Worm (Caenorhabditis elegans) whole organism, late embryonic: ENCODE data around the gene ztf-17.

Experiments used
- C08G9.2 ChIP-seq: sonication (generic microtip); optimal IDR thresholded peaks from 2 replicates; lab custom pipeline; 2016; ENCODE audit warnings: mild to moderate bottlenecking, missing genetic modification characterization, moderate library complexity, missing compliant biosample characterization
- C38D4.7 ChIP-seq: fragments of 200-800 bp; sonication (Bioruptor generic); optimal IDR thresholded peaks from 2 replicates; lab custom pipeline; 2018; ENCODE audit warnings: mild to moderate bottlenecking, missing genetic modification characterization, moderate library complexity, missing compliant biosample characterization
- ahr-1 ChIP-seq: sonication (generic microtip); optimal IDR thresholded peaks from 2 replicates; lab custom pipeline; 2016; ENCODE audit warnings: missing genetic modification characterization, missing compliant biosample characterization
- ceh-2 ChIP-seq: sonication (generic microtip); optimal IDR thresholded peaks from 2 replicates; lab custom pipeline; 2016; ENCODE audit warnings: missing genotype, missing genetic modification characterization, missing compliant biosample characterization
- ceh-30 ChIP-seq: fragments of 150-350 bp; optimal IDR thresholded peaks from 2 replicates; lab custom pipeline; 2014; ENCODE audit warnings: missing biosample characterization, missing genetic modification characterization
- ceh-48 ChIP-seq: sonication (generic microtip); optimal IDR thresholded peaks from 2 replicates; lab custom pipeline; 2016; ENCODE audit warnings: missing genetic modification characterization, inconsistent platforms, missing compliant biosample characterization
- ceh-9 ChIP-seq: sonication (generic microtip); optimal IDR thresholded peaks from 2 replicates; lab custom pipeline; 2016; ENCODE audit warnings: mild to moderate bottlenecking, missing genetic modification characterization, inconsistent platforms, missing compliant biosample characterization
- dmd-4 ChIP-seq: sonication (generic microtip); optimal IDR thresholded peaks from 2 replicates; lab custom pipeline; 2016; ENCODE audit warnings: borderline replicate concordance, missing genetic modification characterization, missing compliant biosample characterization
- elt-2 ChIP-seq: sonication (generic microtip); optimal IDR thresholded peaks from 2 replicates; lab custom pipeline; 2016; ENCODE audit warnings: missing genetic modification reagents, missing genetic modification characterization, missing compliant biosample characterization
- fax-1 ChIP-seq: sonication (generic microtip); optimal IDR thresholded peaks from 2 replicates; lab custom pipeline; 2016; ENCODE audit warnings: missing genotype, missing genetic modification characterization, missing compliant biosample characterization
- hlh-15 ChIP-seq: sonication (generic microtip); optimal IDR thresholded peaks from 2 replicates; lab custom pipeline; 2016; ENCODE audit warnings: missing genetic modification characterization, missing compliant biosample characterization
- hlh-30 ChIP-seq: sonication (generic microtip); optimal IDR thresholded peaks from 2 replicates; lab custom pipeline; 2017; ENCODE audit warnings: antibody characterized with exemption, missing genetic modification characterization, missing compliant biosample characterization; ENCODE audit not compliant: insufficient read depth
- lim-6 ChIP-seq: sonication (generic microtip); optimal IDR thresholded peaks from 2 replicates; lab custom pipeline; 2016; ENCODE audit warnings: missing genetic modification characterization, missing compliant biosample characterization
- lin-11 ChIP-seq: fragments of 200-800 bp; sonication (Bioruptor generic); optimal IDR thresholded peaks from 2 replicates; lab custom pipeline; 2018; ENCODE audit warnings: mild to moderate bottlenecking, missing genetic modification characterization, missing compliant biosample characterization
- nhr-11 ChIP-seq: fragments of 150-350 bp; optimal IDR thresholded peaks from 2 replicates; lab custom pipeline; 2014; ENCODE audit warnings: missing biosample characterization, missing genetic modification characterization
- npax-4 ChIP-seq: sonication (generic microtip); optimal IDR thresholded peaks from 2 replicates; lab custom pipeline; 2016; ENCODE audit warnings: missing genetic modification characterization, missing compliant biosample characterization
- pax-1 ChIP-seq: fragments of 150-350 bp; optimal IDR thresholded peaks from 2 replicates; lab custom pipeline; 2014; ENCODE audit warnings: missing biosample characterization, missing genetic modification characterization
- pha-2 ChIP-seq: sonication (generic microtip); optimal IDR thresholded peaks from 2 replicates; lab custom pipeline; 2017; ENCODE audit warnings: mild to moderate bottlenecking, missing genetic modification characterization, missing compliant biosample characterization
- pha-4 ChIP-seq: fragments of 150-350 bp; optimal IDR thresholded peaks from 2 replicates; lab custom pipeline; 2018; ENCODE audit warnings: missing biosample characterization, missing genetic modification reagents, missing genetic modification characterization
- pqm-1 ChIP-seq: sonication (generic microtip); optimal IDR thresholded peaks from 2 replicates; lab custom pipeline; 2016; ENCODE audit warnings: missing genetic modification characterization, missing compliant biosample characterization
- pros-1 ChIP-seq: fragments of 150-350 bp; optimal IDR thresholded peaks from 2 replicates; lab custom pipeline; 2014; ENCODE audit warnings: missing biosample characterization, missing genetic modification reagents, missing genetic modification characterization
- sdc-2 ChIP-seq: sonication (generic microtip); optimal IDR thresholded peaks from 2 replicates; lab custom pipeline; 2016; ENCODE audit warnings: missing genotype, missing genetic modification characterization, missing compliant biosample characterization
- sox-2 ChIP-seq: fragments of 200-800 bp; sonication (Bioruptor generic); IDR thresholded peaks from 2 replicates; pipeline ENCODE4 v1.3.6; 2022; ENCODE audit warnings: missing genetic modification reagents, missing genetic modification characterization, missing compliant biosample characterization
- syd-9 ChIP-seq: sonication (generic microtip); optimal IDR thresholded peaks from 2 replicates; lab custom pipeline; 2016; ENCODE audit warnings: mild to moderate bottlenecking, missing genetic modification characterization, moderate library complexity, missing compliant biosample characterization
- tbx-2 ChIP-seq: sonication (generic microtip); optimal IDR thresholded peaks from 2 replicates; lab custom pipeline; 2016; ENCODE audit warnings: missing genetic modification characterization, missing compliant biosample characterization
- tbx-7 ChIP-seq: sonication (generic microtip); optimal IDR thresholded peaks from 2 replicates; lab custom pipeline; 2016; ENCODE audit warnings: missing genotype, missing genetic modification characterization, missing compliant biosample characterization
- ttx-3 ChIP-seq: sonication (generic microtip); optimal IDR thresholded peaks from 2 replicates; lab custom pipeline; 2016; ENCODE audit warnings: missing genetic modification reagents, missing genetic modification characterization, missing compliant biosample characterization
- unc-42 ChIP-seq: sonication (generic microtip); optimal IDR thresholded peaks from 2 replicates; lab custom pipeline; 2016; ENCODE audit warnings: missing genotype, missing genetic modification characterization, missing compliant biosample characterization
- unc-55 ChIP-seq: sonication (generic microtip); optimal IDR thresholded peaks from 2 replicates; lab custom pipeline; 2017; ENCODE audit warnings: missing biosample characterization, missing genetic modification reagents, missing genetic modification characterization
- unc-86 ChIP-seq: sonication (generic microtip); optimal IDR thresholded peaks from 2 replicates; lab custom pipeline; 2016; ENCODE audit warnings: missing genetic modification characterization, missing compliant biosample characterization

ztf-17 gene

DNA sequence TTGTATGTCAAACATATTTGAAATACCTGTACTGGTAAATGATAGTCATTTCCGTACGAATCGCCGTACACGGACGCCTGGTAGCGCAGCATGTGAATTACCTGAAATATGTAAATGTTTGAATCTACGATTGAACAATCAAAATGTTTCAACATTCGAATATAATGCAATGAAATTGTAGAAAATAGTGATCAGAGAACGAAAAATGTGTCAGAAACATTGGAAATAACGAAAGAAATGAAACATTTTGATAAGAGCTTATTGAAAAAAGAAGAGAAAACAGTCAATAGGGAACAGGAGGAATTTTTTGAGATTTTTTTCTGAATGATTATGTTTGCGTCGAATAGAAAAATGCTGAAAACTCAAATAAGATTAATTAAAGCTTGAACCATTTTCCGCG, at the start of gene ztf-17:
Gene ztf-17 (minus strand): TSS at position 101 of the 400 bp plus-strand sequence.
- TF ChIP-seq pha-2 (no peak), sdc-2 (tag; lab: Kevin White, UChicago) (no peak), hlh-30 (tag; lab: Kevin White, UChicago) (no peak), pqm-1 (no peak), ceh-48 (tag; lab: Kevin White, UChicago) (no peak), unc-86 (tag; lab: Kevin White, UChicago) (no peak), pax-1 (no peak), C38D4.7 (GFP tag; lab: Kevin White, UChicago) (no peak), elt-2 (tag; lab: Kevin White, UChicago) (no peak)

DNA sequence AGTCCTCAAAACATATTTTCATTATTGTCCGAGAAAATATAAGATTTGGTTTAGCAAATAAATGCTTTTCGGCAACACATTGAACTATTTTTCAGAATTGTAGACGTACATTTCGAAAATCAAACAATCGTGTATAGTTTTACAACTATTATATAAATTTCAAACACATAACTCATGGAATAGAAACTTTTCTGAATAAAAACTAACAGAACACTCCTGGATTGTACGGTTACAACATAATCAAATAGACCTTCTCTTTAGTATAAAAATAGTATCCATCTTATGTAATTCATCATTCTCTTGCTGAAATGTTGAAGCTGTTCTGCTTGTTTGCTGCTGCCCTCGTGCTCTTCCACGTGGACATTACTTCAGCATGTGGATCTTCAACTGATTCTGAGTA, 41.1 kb upstream of the ztf-17 start, which contains the start of gene ZK675.4:
Gene ZK675.4 (plus strand): TSS at position 301 of the 400 bp plus-strand sequence.
- TF ChIP-seq C08G9.2 (tag; lab: Kevin White, UChicago): no peak

DNA sequence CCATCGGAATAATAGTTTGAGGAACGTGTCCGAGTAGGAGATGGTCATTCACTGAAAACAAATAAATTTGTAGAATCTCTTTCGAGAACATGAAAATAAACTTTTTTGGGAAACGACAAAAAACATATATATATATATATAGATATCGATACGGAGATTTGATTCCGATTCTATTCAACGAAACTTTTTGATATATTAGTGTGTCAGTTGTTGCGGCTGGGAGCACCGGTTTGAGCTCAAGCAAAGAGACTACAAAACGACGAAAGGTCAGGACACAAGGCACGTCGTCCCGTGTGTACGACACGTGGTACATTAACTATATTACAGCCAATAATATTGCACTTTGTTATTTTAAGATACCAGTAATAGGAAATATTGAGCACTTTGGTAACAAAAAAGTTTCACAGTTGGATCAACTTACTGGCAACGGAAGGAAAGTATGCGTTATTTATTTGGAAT, 37.6 kb upstream of the ztf-17 start, which contains the start of gene best-23:
Gene best-23 (minus strand): TSS at position 51 of the 459 bp plus-strand sequence.
- TF ChIP-seq hlh-15 (tag; lab: Kevin White, UChicago) (no peak), tbx-2 (tag; lab: Kevin White, UChicago) (no peak), ttx-3 (tag; lab: Kevin White, UChicago) (no peak), pros-1 (no peak), lim-6 (tag; lab: Kevin White, UChicago) (no peak), ceh-2 (no peak), npax-4 (tag; lab: Kevin White, UChicago) (no peak), syd-9 (tag; lab: Kevin White, UChicago) (no peak), fax-1 (tag; lab: Kevin White, UChicago) (no peak), pha-4 (no peak), nhr-11 (no peak), sox-2 (GFP tag; lab: Robert Waterston, UW) (no peak), tbx-7 (tag; lab: Kevin White, UChicago) (no peak), lin-11 (no peak), C08G9.2 (tag; lab: Kevin White, UChicago) (no peak), ceh-9 (no peak)

DNA sequence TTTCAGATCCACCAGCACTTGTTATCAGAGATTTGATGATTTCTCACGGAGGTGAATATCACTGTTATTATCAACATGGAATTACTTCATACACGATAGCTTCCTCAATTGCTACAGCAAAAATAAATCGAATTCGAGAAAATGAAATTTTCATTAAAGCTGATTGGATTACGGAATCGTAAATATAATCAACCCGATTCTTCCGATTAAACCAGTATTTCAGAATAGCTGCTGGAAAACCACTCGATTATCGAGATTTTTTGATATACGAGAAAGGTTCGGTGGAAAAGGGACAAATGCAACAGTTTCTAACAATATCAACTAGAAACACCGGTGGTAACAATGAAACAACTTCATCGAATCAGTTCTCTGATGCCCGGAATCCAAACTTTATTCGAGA, 32.0 kb upstream of the ztf-17 start:
- TF ChIP-seq ahr-1 (tag; lab: Kevin White, UChicago): no peak

DNA sequence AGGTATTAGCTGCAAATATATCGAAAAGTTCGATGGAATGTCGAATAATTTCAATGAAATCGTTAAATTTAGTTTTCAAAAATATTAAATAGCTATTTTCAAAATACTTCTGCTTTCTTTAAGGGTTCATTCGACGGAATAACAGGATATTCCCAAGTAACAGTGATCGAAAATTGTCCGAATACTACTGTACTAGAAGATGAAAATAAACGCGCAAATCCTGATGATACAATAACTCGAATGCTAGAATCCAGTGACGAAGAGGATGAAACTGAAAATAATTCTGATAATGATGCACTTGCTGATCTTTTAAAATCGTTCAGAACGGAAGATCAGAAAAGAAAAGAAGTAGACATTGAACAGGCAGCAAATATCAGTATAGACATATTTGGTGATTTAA, 30.8 kb upstream of the ztf-17 start:
- no peak for TF ChIP-seq npax-4 (tag; lab: Kevin White, UChicago)

DNA sequence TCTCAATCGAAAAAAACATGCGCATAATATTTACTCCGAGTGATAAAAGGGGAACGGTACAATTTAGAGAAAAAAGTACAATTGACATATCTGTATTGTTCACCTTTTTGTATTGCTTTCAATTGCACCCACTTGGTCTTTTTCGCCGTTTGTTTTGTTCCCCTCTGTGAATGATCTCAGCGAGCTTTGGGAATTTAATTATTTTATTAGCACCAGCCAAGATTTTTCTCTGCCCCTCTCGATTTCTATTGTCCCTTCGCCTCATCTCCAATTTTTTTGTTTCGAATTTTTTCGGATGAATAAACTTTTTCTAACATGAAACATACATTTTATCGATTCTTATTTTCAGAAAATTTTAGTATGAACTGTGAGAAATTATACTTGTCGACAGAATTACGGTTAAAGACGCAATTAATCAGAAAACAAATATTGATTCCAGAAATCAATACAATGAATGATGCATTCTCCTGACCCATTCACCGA, 30.3 kb upstream of the ztf-17 start, which contains the start of gene rev-1:
Gene rev-1 (plus strand): TSS at position 433 of the 483 bp plus-strand sequence.
- TF ChIP-seq unc-42 (tag; lab: Kevin White, UChicago) (peak; percentile 40), ceh-30 (tag; lab: Kevin White, UChicago) (no peak)

DNA sequence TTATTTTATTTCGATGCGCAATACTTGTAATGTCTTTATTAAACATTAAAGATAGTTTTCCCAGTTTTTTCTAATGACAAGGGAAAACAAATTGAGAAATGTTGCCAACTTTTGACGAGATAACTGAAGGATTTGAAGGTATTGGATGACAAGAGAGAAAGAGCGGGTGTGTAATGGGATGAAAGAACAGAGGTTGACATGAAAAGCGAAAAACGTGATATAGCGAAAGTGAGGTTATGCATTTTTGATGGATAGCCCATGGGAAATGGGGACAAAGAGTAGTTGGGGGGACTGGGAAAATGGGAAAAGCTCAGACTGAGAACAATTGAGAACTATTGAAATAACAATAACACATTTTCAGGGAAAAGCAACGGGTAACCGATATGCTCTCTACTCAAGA, 25.2 kb upstream of the ztf-17 start:
- TF ChIP-seq unc-42 (tag; lab: Kevin White, UChicago) (no peak), unc-55 (GFP tag; lab: Kevin White, UChicago) (peak; percentile 54), dmd-4 (tag; lab: Kevin White, UChicago) (no peak)
